Comparison of ENCODE assay signal across 2 worm cellular contexts in the genomic region with DNA sequence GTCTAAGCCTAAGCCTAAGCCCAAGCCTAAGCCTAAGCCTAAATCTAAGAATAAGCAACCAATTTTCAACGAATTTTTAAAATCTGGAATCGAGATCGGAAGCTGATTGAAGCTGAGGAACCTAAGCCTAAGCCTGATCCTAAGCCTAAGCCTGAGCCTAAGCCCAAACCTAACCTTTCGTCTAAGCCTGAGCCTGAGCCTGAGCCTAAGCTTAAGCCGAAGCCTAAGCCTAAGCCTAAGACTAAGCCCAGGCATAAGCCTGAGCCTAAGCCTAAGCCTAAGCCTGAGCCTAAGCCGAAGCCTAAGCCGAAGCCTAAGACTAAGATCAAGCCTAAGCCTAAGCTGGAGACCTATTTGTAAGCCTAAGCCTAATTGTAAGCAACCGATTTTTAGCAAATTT.
TF ChIP-seq lines count a peak whose summit lies in the region.

No protein-coding gene starts in this region.

TF ChIP-seq in whole organism, early embryonic, 17 proteins besides CTCF, POLR2A, EP300 and RAD21:
- TF ChIP-seq ceh-36 (tag; optimal IDR thresholded peaks at IDR 0.05; lab: Kevin White, UChicago) (peak; percentile 71), tra-4 (tag; optimal IDR thresholded peaks at IDR 0.05; lab: Kevin White, UChicago) (no peak)

TF ChIP-seq in whole organism, late embryonic, 69 proteins besides CTCF, POLR2A, EP300 and RAD21:
- TF ChIP-seq dve-1 (tag; optimal IDR thresholded peaks at IDR 0.05; lab: Kevin White, UChicago) = peak; percentile 57
- no peak for TF ChIP-seq ceh-19 (GFP tag; optimal IDR thresholded peaks at IDR 0.05; lab: Kevin White, UChicago)
